Worm (Caenorhabditis elegans) whole organism, early embryonic: ENCODE data around the gene ugt-51.

Experiments
- F13C5.2 ChIP-seq: sonication (generic microtip); optimal IDR thresholded peaks from 2 replicates; lab custom pipeline; 2017; ENCODE audit warnings: mild to moderate bottlenecking, missing genetic modification characterization, inconsistent platforms, missing compliant biosample characterization
- ama-1 ChIP-seq: fragments of 150-350 bp; optimal IDR thresholded peaks from 2 replicates; lab custom pipeline; 2014
- ceh-13 ChIP-seq: fragments of 200-800 bp; sonication (Bioruptor generic); optimal IDR thresholded peaks from 2 replicates; lab custom pipeline; 2018; ENCODE audit warnings: mild to moderate bottlenecking, missing genetic modification characterization, missing compliant biosample characterization
- flt-1 ChIP-seq: fragments of 200-800 bp; sonication (Bioruptor generic); IDR thresholded peaks from 2 replicates; pipeline ENCODE4 v1.3.6; 2022; ENCODE audit warnings: missing genetic modification characterization, missing compliant biosample characterization
- hmbx-1 ChIP-seq: sonication (generic microtip); optimal IDR thresholded peaks from 2 replicates; lab custom pipeline; 2016; ENCODE audit warnings: mild to moderate bottlenecking, missing genetic modification characterization, missing compliant biosample characterization
- hmg-4 ChIP-seq: fragments of 200-800 bp; sonication (Bioruptor generic); optimal IDR thresholded peaks from 2 replicates; lab custom pipeline; 2018; ENCODE audit warnings: mild to moderate bottlenecking, missing genetic modification characterization, missing compliant biosample characterization
- hnd-1 ChIP-seq: sonication (generic microtip); optimal IDR thresholded peaks from 2 replicates; lab custom pipeline; 2016; ENCODE audit warnings: missing genetic modification characterization, missing compliant biosample characterization
- scrt-1 ChIP-seq: fragments of 200-800 bp; sonication (Bioruptor generic); IDR thresholded peaks from 2 replicates; pipeline ENCODE4 v1.3.6; 2022; ENCODE audit warnings: missing genetic modification characterization, missing compliant biosample characterization
- tbx-11 ChIP-seq: fragments of 200-800 bp; sonication (Bioruptor generic); IDR thresholded peaks from 2 replicates; pipeline ENCODE4 v1.3.6; 2022; ENCODE audit warnings: missing genetic modification characterization, missing compliant biosample characterization
- tbx-37 ChIP-seq: fragments of 200-800 bp; sonication (Bioruptor generic); conservative IDR thresholded peaks from 2 replicates; pipeline ENCODE4 v1.3.6; 2022; ENCODE audit warnings: missing genetic modification reagents, missing genetic modification characterization, missing compliant biosample characterization

DNA sequence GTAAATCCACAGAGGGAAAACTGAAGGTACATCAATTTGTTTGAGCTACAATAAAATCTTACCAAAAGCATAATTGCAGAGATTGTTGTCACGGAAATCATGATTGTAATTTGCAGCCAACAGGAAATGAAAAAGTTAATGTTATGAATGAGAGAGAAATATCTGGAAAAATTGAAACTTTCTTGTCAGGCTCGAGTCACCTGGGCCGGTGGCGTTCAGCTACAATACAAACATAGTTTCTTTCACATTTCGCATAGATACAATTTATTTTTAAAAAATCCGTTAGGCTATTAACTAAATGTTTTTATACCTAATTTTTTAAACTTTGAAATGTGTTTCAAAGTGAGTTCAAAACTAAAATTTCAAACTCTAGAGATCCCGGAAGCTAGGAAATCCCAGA, 19.4 kb downstream of the ugt-51 start, which contains the start of gene srx-39:
- TF ChIP-seq ama-1 (lab: Kevin White, UChicago): no peak
- no peak for TF ChIP-seq ceh-13 (GFP tag; lab: Kevin White, UChicago)
- no peak for TF ChIP-seq tbx-11
- no peak for TF ChIP-seq F13C5.2 (tag; lab: Kevin White, UChicago)
- TF ChIP-seq flt-1: no peak
- TF ChIP-seq scrt-1: no peak
- no peak for TF ChIP-seq hnd-1 (tag; lab: Kevin White, UChicago)
- no peak for TF ChIP-seq hmbx-1 (tag; lab: Kevin White, UChicago)
- TF ChIP-seq tbx-37 (GFP tag; lab: Robert Waterston, UW): no peak
- TF ChIP-seq hmg-4 (GFP tag; lab: Kevin White, UChicago): no peak
